Worm (Caenorhabditis elegans) whole organism, midembryonic: ENCODE results near the gene F02D8.1.

ENCODE experiments used
- T22C8.4 ChIP-seq: fragments of 200-800 bp; sonication (Bioruptor generic); IDR thresholded peaks from 2 replicates; pipeline ENCODE4 v1.3.6; 2022; ENCODE audit warnings: missing genetic modification characterization, missing compliant biosample characterization
- cog-1 ChIP-seq: sonication (generic microtip); optimal IDR thresholded peaks from 2 replicates; lab custom pipeline; 2016; ENCODE audit warnings: missing genetic modification characterization, missing compliant biosample characterization
- flt-1 ChIP-seq: fragments of 200-800 bp; sonication (Bioruptor generic); IDR thresholded peaks from 2 replicates; pipeline ENCODE4 v1.3.6; 2022; ENCODE audit warnings: missing genetic modification characterization, missing compliant biosample characterization
- klf-2 ChIP-seq: fragments of 200-800 bp; sonication (Bioruptor generic); conservative IDR thresholded peaks from 2 replicates; pipeline ENCODE4 v1.3.6; 2022; ENCODE audit warnings: missing genetic modification reagents, missing genetic modification characterization, missing compliant biosample characterization
- med-1 ChIP-seq: sonication (generic microtip); optimal IDR thresholded peaks from 2 replicates; lab custom pipeline; 2017; ENCODE audit warnings: missing genetic modification characterization, mild to moderate bottlenecking, missing compliant biosample characterization, antibody characterized with exemption, missing genetic modification reagents; ENCODE audit not compliant: insufficient read depth
- ref-1 ChIP-seq: fragments of 200-800 bp; sonication (Bioruptor generic); conservative IDR thresholded peaks from 2 replicates; pipeline ENCODE4 v1.3.6; 2022; ENCODE audit warnings: missing genetic modification reagents, missing genetic modification characterization, missing compliant biosample characterization
- tab-1 ChIP-seq: fragments of 200-800 bp; sonication (Bioruptor generic); IDR thresholded peaks from 2 replicates; pipeline ENCODE4 v1.3.6; 2022; ENCODE audit warnings: missing genetic modification characterization, missing compliant biosample characterization
- ztf-23 ChIP-seq: fragments of 200-800 bp; sonication (Bioruptor generic); IDR thresholded peaks from 2 replicates; pipeline ENCODE4 v1.3.6; 2022; ENCODE audit warnings: missing genetic modification reagents, missing genetic modification characterization, missing compliant biosample characterization
- ztf-29 ChIP-seq: fragments of 200-800 bp; sonication (Bioruptor generic); IDR thresholded peaks from 2 replicates; pipeline ENCODE4 v1.3.6; 2022; ENCODE audit warnings: missing genetic modification reagents, missing genetic modification characterization, missing compliant biosample characterization

The F02D8.1 gene

DNA sequence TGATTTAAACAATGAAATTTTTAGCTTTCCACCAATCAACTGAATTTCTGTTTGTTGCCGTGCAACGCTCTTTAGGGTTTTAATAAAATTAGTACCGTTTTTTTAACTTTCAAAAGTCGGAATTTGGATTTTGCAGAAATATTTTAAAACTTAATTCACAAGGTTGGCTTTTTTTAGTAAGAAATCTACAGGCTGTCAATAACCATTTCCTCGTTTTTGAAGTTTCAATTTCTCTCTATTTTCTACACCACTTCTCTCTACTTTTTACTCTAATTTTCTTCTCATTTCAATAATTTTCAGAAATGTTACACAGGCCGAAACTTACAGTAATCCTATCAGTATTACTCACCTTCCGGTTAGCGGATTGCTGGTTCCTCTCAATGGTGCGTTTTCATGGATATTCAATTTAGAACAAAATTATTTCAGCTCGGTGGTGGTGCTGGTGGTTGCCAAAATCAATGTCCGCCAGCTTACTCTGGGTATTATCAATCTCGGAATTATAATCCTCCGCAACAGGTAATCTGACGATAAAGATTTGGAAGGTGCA is at the start of gene F02D8.1, which contains the start of gene grd-12:
Gene F02D8.1, minus strand, starts transcription at position 497 of the 547 bp plus-strand sequence.
Gene grd-12, plus strand, starts transcription at position 301 of the 547 bp plus-strand sequence.
- TF ChIP-seq flt-1 = no peak

DNA sequence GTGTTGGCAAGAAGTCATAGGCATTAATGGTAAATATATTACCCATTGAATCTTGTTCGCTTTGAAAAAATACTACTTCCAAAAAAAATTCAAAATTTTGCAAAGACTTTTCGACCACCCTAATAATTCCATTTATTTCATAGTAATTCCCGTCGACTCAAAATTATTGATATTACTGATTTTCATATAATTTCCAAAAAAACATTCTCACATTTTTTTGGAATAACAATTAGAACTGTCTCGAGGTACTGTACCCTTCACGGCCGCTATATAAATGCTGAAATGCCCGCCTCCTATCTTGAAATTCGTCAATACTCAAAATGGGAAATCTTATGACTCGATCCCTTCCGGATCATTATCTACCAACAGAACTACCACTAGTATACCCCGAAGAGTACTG is 45.0 kb upstream of the F02D8.1 start, which contains the start of gene F14H8.4:
Gene F14H8.4, plus strand, starts transcription at position 301 of the 400 bp plus-strand sequence.
- TF ChIP-seq klf-2 = no peak

DNA sequence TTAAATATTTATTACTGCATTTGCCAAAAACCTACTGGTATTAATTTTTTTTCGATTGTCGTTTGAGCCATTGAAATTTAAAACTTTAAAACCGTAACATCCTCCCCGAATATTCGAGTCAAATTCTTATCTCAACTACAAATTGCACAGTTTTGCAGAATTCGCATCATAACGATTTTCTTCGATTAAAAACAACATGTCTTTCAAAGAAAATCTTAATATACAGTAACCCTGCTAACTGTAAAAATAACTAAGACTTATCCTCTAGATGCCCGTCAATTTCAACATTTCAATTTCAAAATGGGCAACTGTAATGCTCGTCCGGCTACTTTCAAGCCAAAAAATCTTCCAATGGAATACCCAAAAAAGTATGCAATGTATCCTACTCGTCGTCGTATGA is 42.2 kb upstream of the F02D8.1 start, which contains the start of gene F14H8.5:
Gene F14H8.5, plus strand, starts transcription at position 301 of the 400 bp plus-strand sequence.
- TF ChIP-seq ztf-29 (no peak), ztf-23 (no peak), tab-1 (no peak)

DNA sequence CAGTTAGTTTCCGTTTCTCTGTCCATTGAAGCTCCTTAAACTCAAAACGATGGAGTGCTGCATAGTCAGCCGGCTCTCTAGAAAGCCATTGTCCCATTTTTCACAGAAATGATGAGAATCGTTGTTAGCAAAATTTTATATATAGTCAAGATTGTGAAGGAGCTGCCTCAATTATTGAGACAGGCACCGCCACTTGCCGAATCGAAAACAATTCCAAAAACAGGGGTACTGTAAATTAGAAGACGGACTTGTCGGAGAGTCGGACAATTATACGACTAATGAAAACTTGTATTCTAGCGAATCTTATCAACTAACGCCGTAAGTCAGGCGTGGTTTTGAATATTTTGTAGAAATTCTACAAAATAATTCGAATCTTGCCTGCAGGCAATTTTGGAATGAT is 41.7 kb upstream of the F02D8.1 start, which contains the start of gene F14H8.2:
Gene F14H8.2, minus strand, starts transcription at position 101 of the 400 bp plus-strand sequence.
- TF ChIP-seq klf-2 (no peak), flt-1 (no peak), med-1 (GFP tag; lab: Kevin White, UChicago) (no peak), ztf-29 (no peak), T22C8.4 (no peak), cog-1 (no peak), ref-1 (no peak)

DNA sequence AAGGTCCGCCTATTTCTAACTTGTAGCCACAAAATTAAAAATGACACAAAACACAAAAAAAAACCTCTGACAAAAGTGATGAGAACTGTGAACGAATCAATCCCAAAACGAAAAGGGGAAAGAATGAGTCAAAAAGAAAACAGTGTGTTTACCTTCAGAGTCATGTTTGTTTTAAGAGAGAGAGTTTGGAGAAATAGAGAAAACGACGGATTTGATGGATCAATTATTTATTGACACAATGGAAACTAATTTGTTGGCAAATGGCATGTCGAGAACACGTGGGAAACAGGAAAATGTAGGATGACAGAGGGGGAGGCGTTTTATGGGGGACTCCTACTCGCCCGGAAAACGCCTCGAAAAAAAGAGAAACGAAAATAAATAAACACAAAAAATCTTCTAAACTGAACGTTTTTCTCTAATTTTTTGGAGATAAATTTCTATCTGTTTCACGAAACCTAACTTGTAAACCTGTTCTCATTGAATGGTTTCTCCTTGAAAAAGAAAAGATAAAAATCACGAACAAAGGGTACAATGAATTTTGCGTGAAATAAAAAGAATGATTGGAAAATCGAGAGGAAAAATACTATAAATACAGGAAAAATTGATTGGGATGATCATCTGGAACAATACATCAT is 38.4 kb upstream of the F02D8.1 start:
- TF ChIP-seq med-1 (GFP tag; lab: Kevin White, UChicago) (no peak), T22C8.4 (no peak), flt-1 (no peak), klf-2 (no peak), ref-1 (no peak), tab-1 (no peak), ztf-29 (no peak), ztf-23 (no peak), cog-1 (no peak)

DNA sequence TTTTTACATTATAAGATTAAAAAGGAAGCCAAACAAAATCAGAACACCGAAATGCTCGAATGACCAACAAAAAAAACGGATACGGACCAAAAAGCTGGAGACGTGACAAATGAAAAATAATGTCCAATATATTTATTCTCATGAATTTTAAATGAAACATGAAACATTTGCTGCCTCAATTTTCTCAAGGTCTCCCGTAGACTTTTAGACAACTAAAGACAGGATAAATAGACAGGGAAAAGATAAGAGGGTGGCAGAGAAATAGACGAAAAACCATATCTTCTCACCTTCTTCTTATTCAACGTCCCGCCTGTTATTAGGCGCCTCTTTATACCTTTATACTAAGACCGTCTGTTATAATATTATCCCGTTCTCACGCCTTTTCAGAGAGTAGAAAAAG is 37.3 kb upstream of the F02D8.1 start:
- TF ChIP-seq ztf-29 (no peak), klf-2 (no peak), ref-1 (no peak), T22C8.4 (no peak), ztf-23 (no peak), cog-1 (no peak), flt-1 (no peak), med-1 (GFP tag; lab: Kevin White, UChicago) (no peak), tab-1 (no peak)

DNA sequence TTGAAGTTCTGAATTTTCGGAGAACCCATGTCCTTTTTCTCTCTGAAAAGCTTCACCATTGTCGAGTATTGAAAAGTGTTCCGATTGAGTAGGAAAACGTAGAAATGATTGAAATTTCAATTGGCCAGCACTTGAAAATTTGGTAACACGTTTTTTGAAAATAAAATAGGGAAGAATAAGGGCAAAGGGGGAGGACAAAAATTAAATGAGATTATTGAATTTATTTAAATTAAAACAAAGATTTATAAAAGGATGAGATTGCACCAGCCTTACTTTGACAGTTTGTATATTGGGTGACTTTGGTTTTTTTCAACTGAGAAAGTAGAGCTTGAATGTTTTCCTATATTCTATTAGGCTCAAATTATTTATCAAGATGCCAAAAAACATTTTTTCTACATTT is 35.7 kb upstream of the F02D8.1 start, which contains the start of gene obr-2:
Gene obr-2, minus strand, starts transcription at position 101 of the 400 bp plus-strand sequence.
- TF ChIP-seq cog-1 (no peak), ztf-29 (no peak), med-1 (GFP tag; lab: Kevin White, UChicago) (no peak), T22C8.4 (no peak), flt-1 (no peak), klf-2 (no peak), tab-1 (no peak), ref-1 (no peak)

DNA sequence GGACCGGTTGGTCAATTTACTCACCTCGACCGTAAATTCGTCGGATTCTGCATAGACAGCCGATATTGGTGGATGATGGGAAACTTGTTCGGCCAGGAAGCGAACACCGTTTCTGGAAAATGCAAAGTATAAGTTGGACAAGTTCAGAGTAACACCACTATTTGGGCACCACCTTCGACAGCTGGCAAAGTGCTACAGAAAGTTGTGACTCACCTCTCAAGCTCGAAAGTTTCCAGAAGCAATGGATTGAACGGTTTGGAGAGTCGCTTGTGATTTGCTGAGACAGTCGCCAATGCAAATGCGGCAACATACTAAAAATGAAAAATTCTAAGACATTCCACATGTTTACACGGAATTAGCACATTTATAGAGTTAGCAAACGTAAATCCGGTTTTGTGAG is 34.8 kb upstream of the F02D8.1 start:
- TF ChIP-seq klf-2 = no peak
- TF ChIP-seq cog-1 = no peak
- no peak for TF ChIP-seq T22C8.4
- TF ChIP-seq ref-1 = no peak
- no peak for TF ChIP-seq flt-1
- TF ChIP-seq tab-1 = no peak
- no peak for TF ChIP-seq ztf-29
- no peak for TF ChIP-seq ztf-23
- no peak for TF ChIP-seq med-1 (GFP tag; lab: Kevin White, UChicago)

DNA sequence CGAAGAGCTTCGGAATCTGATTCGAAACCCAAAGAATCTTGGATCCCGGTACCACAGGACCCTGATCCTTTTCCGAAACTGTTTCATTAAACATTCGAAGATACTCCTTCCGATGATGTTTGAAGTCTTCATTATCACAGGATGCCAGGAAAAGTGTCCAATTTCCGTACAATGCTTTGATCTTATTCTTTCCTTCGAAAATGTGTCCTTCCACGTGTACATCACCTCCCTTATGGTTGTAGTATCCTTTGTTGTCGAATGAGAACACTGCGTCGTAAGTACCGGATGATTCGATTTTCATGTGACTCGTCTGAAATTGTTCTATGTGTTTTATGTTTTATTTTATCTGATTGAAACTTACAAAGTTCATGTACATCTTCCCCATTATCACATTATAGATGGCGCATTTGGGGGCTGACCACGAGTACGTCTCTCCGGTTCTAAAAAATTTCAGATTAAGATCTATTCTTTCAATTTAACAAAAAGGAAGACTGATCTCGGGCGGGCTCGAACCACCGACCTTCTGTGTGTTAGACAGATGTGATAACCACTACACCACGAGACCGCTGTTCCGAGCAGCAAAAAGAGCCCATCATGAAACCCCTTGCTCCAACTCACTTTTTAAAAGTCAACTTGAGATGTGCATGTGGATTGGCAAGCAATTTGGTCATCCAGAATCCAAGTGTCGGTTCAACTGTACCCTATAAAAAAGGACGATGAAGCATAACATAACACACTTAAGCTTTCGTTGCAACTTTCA is 34.2 kb upstream of the F02D8.1 start:
- TF ChIP-seq klf-2 = no peak
- TF ChIP-seq T22C8.4 = no peak
- TF ChIP-seq ref-1 = no peak
- no peak for TF ChIP-seq ztf-23
- no peak for TF ChIP-seq ztf-29
- no peak for TF ChIP-seq cog-1
- TF ChIP-seq flt-1 = no peak
- no peak for TF ChIP-seq tab-1
- no peak for TF ChIP-seq med-1 (GFP tag; lab: Kevin White, UChicago)

DNA sequence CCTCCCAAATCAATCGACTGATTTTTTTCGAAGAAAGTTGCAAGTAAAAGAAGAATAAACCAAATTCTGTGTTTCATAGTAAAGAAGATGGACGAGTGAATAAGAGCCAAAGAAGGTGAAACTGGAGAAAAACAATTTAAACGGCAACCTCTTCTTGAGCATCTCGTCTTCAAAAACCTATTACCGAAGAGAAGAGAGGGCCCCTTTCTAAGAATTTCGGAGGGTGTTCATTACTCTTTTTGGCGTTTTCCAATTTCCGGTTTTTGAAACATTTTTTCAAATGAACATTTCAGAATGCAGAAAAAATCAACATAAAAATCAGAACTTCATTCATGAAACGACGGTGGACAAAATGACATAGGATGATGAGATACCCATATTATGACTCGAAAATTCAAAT is 33.1 kb upstream of the F02D8.1 start, which contains the start of gene nmr-2:
Gene nmr-2, minus strand, starts transcription at position 101 of the 400 bp plus-strand sequence.
- TF ChIP-seq tab-1 (no peak), med-1 (GFP tag; lab: Kevin White, UChicago) (no peak), ref-1 (no peak), T22C8.4 (no peak), flt-1 (no peak), cog-1 (no peak), ztf-23 (no peak), ztf-29 (no peak), klf-2 (no peak)

DNA sequence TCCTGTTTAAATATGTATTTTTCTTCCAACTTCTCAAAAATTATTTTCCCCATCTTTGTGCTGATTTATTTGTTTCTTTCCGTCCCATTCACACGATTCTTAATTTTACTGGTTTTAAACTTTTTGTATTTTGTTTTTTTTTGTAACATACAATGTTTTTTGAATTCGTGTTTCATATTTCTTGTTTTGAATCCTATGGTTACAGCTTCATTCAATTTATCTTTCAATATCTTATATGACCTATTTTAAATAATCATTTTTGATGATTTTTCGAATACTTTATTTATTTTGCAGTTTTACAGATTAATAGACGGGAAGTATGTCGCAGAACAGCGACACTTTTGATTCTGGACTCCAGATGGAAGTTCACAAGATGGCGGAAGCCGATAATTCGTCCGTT is 26.3 kb upstream of the F02D8.1 start, which contains the start of gene hrde-2:
Gene hrde-2, plus strand, starts transcription at position 301 of the 400 bp plus-strand sequence.
- TF ChIP-seq ztf-29 (no peak), med-1 (GFP tag; lab: Kevin White, UChicago) (no peak), klf-2 (no peak), ref-1 (no peak), cog-1 (no peak), flt-1 (no peak), ztf-23 (no peak), tab-1 (no peak), T22C8.4 (no peak)
